Fruit fly (Drosophila melanogaster) whole organism, prepupa: ENCODE measurements around the gene U2af38.

Source experiments
- CG10669 ChIP-seq: fragments of 200-800 bp; sonication (Bioruptor generic); optimal IDR thresholded peaks from 3 replicates; lab custom pipeline; 2018; ENCODE audit warnings: missing biosample characterization, mild to moderate bottlenecking, missing genetic modification characterization, moderate library complexity
- CG11762 ChIP-seq: fragments of 200-800 bp; sonication (Bioruptor generic); optimal IDR thresholded peaks from 3 replicates; lab custom pipeline; 2016; ENCODE audit warnings: missing biosample characterization, missing genetic modification characterization; ENCODE audit not compliant: insufficient read depth
- CG15336 ChIP-seq: fragments of 200-800 bp; sonication (Bioruptor generic); IDR thresholded peaks from 2 replicates; pipeline ENCODE4 v1.3.6; 2022; ENCODE audit warnings: missing biosample characterization, missing genetic modification characterization
- CG1621 ChIP-seq: fragments of 200-800 bp; sonication (Bioruptor generic); optimal IDR thresholded peaks from 3 replicates; lab custom pipeline; 2018; ENCODE audit warnings: missing biosample characterization, mild to moderate bottlenecking, missing genetic modification characterization
- CG16779 ChIP-seq: fragments of 200-800 bp; sonication (Bioruptor generic); optimal IDR thresholded peaks from 3 replicates; lab custom pipeline; 2017; ENCODE audit warnings: missing biosample characterization, mild to moderate bottlenecking, missing genetic modification characterization
- CG31627 ChIP-seq: fragments of 200-800 bp; sonication (Bioruptor generic); optimal IDR thresholded peaks from 3 replicates; lab custom pipeline; 2016; ENCODE audit warnings: missing biosample characterization, missing genetic modification characterization
- CG32006 ChIP-seq: fragments of 200-800 bp; sonication (Bioruptor generic); optimal IDR thresholded peaks from 3 replicates; lab custom pipeline; 2017; ENCODE audit warnings: missing biosample characterization, mild to moderate bottlenecking, missing genetic modification characterization
- CG34406 ChIP-seq: fragments of 200-800 bp; sonication (Bioruptor generic); optimal IDR thresholded peaks from 3 replicates; lab custom pipeline; 2016; ENCODE audit warnings: missing biosample characterization, missing genetic modification characterization
- CG3919 ChIP-seq: fragments of 200-800 bp; sonication (Bioruptor generic); optimal IDR thresholded peaks from 3 replicates; lab custom pipeline; 2016; ENCODE audit warnings: missing biosample characterization, missing genetic modification characterization
- CG6163 ChIP-seq: fragments of 200-800 bp; sonication (Bioruptor generic); IDR thresholded peaks from 3 replicates; pipeline ENCODE4 v1.3.6; 2022; ENCODE audit warnings: missing biosample characterization, missing genetic modification characterization
- CG6276 ChIP-seq: fragments of 200-800 bp; sonication (Bioruptor generic); optimal IDR thresholded peaks from 2 replicates; lab custom pipeline; 2017; ENCODE audit warnings: missing biosample characterization, mild to moderate bottlenecking, missing genetic modification characterization
- CG6792 ChIP-seq: fragments of 200-800 bp; sonication (Bioruptor generic); optimal IDR thresholded peaks from 3 replicates; lab custom pipeline; 2016; ENCODE audit warnings: missing biosample characterization, missing genetic modification characterization
- CG6808 ChIP-seq: fragments of 200-800 bp; sonication (Bioruptor generic); optimal IDR thresholded peaks from 3 replicates; lab custom pipeline; 2017; ENCODE audit warnings: missing biosample characterization, missing genetic modification characterization, mild to moderate bottlenecking, moderate library complexity, missing genetic modification reagents
- CG7368 ChIP-seq: fragments of 200-800 bp; sonication (Bioruptor generic); optimal IDR thresholded peaks from 3 replicates; lab custom pipeline; 2016; ENCODE audit warnings: missing biosample characterization, missing genetic modification characterization
- CG8632 ChIP-seq: fragments of 200-800 bp; sonication (Bioruptor generic); optimal IDR thresholded peaks from 3 replicates; lab custom pipeline; 2016; ENCODE audit warnings: missing biosample characterization, missing genetic modification characterization
- CG9139 ChIP-seq: fragments of 200-800 bp; sonication (Bioruptor generic); optimal IDR thresholded peaks from 3 replicates; lab custom pipeline; 2017; ENCODE audit warnings: missing biosample characterization, mild to moderate bottlenecking, missing genetic modification characterization
- Eip75B ChIP-seq: fragments of 200-800 bp; sonication (Bioruptor generic); optimal IDR thresholded peaks from 3 replicates; lab custom pipeline; 2016; ENCODE audit warnings: missing biosample characterization, missing genetic modification characterization
- Eip78C ChIP-seq: fragments of 200-800 bp; sonication (Bioruptor generic); peaks from one replicate; lab custom pipeline; 2016; ENCODE audit warnings: missing biosample characterization, missing genetic modification characterization
- Ets21C ChIP-seq: fragments of 200-800 bp; sonication (Bioruptor generic); optimal IDR thresholded peaks from 3 replicates; lab custom pipeline; 2016; ENCODE audit warnings: missing biosample characterization, missing genetic modification characterization
- Ets96B ChIP-seq: fragments of 200-800 bp; optimal IDR thresholded peaks from 2 replicates; lab custom pipeline; 2019; ENCODE audit warnings: missing biosample characterization, mild to moderate bottlenecking, missing genetic modification characterization, moderate library complexity
- Hr38 ChIP-seq: sonication (Bioruptor generic); optimal IDR thresholded peaks from 2 replicates; lab custom pipeline; 2016; ENCODE audit warnings: missing biosample characterization, missing genetic modification characterization
- Hr39 ChIP-seq: fragments of 200-800 bp; sonication (Bioruptor generic); optimal IDR thresholded peaks from 2 replicates; lab custom pipeline; 2016; ENCODE audit warnings: missing biosample characterization, missing genetic modification characterization
- OdsH ChIP-seq: fragments of 200-800 bp; sonication (Bioruptor generic); optimal IDR thresholded peaks from 3 replicates; lab custom pipeline; 2016; ENCODE audit warnings: missing biosample characterization, missing genetic modification characterization
- Sox102F ChIP-seq: fragments of 200-800 bp; sonication (Bioruptor generic); optimal IDR thresholded peaks from 2 replicates; lab custom pipeline; 2016; ENCODE audit warnings: missing biosample characterization, mild to moderate bottlenecking, missing genetic modification characterization
- Sox14 ChIP-seq: fragments of 200-800 bp; sonication (Bioruptor generic); optimal IDR thresholded peaks from 3 replicates; lab custom pipeline; 2016; ENCODE audit warnings: missing biosample characterization, missing genetic modification characterization
- Sox15 ChIP-seq: fragments of 200-800 bp; sonication (Bioruptor generic); optimal IDR thresholded peaks from 3 replicates; lab custom pipeline; 2016; ENCODE audit warnings: missing biosample characterization, missing genetic modification characterization
- achi ChIP-seq: fragments of 200-800 bp; sonication (Bioruptor generic); optimal IDR thresholded peaks from 3 replicates; lab custom pipeline; 2016; ENCODE audit warnings: missing biosample characterization, missing genetic modification characterization
- acj6 ChIP-seq: fragments of 200-800 bp; sonication (Bioruptor generic); optimal IDR thresholded peaks from 3 replicates; lab custom pipeline; 2016; ENCODE audit warnings: missing biosample characterization, missing genetic modification characterization
- cyc ChIP-seq: fragments of 200-800 bp; sonication (Bioruptor generic); optimal IDR thresholded peaks from 3 replicates; lab custom pipeline; 2016; ENCODE audit warnings: missing biosample characterization, missing genetic modification characterization
- dsx ChIP-seq: fragments of 200-800 bp; optimal IDR thresholded peaks from 3 replicates; lab custom pipeline; 2019; ENCODE audit warnings: missing biosample characterization, mild to moderate bottlenecking, missing genetic modification characterization, moderate library complexity; ENCODE audit not compliant: poor library complexity, severe bottlenecking
- net ChIP-seq: fragments of 200-800 bp; sonication (Bioruptor generic); optimal IDR thresholded peaks from 3 replicates; lab custom pipeline; 2016; ENCODE audit warnings: missing biosample characterization, missing genetic modification characterization
- pdm3 ChIP-seq: fragments of 200-800 bp; sonication (Bioruptor generic); optimal IDR thresholded peaks from 3 replicates; lab custom pipeline; 2016; ENCODE audit warnings: missing biosample characterization, missing genetic modification characterization
- ss ChIP-seq, 2 experiments: fragments of 200-800 bp; sonication (Bioruptor generic); optimal IDR thresholded peaks; 2 replicates in 1 of 2; 3 replicates in 1 of 2; lab custom pipeline; 2017 to 2018; ENCODE audit warnings: mild to moderate bottlenecking in 2 of 2, missing biosample characterization in 2 of 2, missing genetic modification characterization in 2 of 2, moderate library complexity in 1 of 2
- svp ChIP-seq: fragments of 200-800 bp; sonication (Bioruptor generic); peaks from one replicate; lab custom pipeline; 2016; ENCODE audit warnings: missing biosample characterization, missing genetic modification characterization
- vri ChIP-seq: fragments of 200-800 bp; sonication (Bioruptor generic); optimal IDR thresholded peaks from 3 replicates; lab custom pipeline; 2016; ENCODE audit warnings: missing biosample characterization, mild to moderate bottlenecking, missing genetic modification characterization

U2af38 gene

DNA sequence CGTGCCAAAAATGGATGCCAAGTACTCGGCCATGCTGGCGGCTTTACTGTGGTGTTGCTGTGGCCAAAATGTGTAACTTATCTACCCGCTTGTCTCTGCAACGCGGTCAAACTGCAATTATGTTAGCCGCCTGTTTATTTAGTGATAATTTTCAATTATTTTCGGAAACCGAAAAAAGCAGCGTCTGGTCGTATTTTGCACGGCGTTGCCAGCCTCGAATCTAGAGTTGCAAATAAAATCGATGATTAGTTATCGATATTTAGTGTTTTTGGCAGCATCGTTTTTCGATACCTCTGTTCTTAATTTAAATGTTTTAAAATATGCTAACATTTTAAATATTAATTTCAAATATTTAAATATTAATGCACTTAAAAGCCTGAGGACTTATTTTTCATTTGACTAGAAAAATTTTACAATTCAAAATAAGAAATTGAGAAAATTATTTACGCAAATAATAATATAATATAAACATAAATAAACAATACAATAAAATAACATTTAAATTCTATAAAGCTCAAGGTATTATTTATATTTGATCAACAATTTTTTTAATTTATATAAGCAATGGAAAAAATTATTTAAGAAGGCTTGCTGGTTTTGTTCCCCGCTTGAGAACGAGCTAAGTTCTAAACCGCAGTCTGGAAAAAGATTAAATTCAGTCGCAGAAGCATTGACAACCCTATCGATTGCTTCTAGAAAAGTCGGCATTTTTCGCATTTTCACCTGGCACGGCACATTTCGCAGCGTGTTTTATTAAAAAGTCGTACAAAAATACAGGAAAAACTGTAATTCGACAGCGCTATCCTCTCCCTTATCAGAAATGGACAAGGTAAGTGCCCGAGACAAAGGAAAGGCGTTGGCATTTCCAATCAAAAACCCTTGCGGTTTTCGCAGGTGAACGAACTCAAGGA lies at the start of gene U2af38, which contains the start of gene Stip1:
U2af38 (minus strand) TSS at position 230 of the 911 bp plus-strand sequence.
Stip1 (plus strand) TSS at position 671 of the 911 bp plus-strand sequence.
- TF ChIP-seq ss (GFP tag; optimal IDR thresholded peaks at IDR 0.05; lab: Kevin White, UChicago) = peak in 1 of 2 experiments; percentile 12
- peak; percentile 3 for TF ChIP-seq CG31627 (GFP tag; lab: Kevin White, UChicago)
- TF ChIP-seq Eip78C (GFP tag; lab: Kevin White, UChicago) = peak; percentile 64
- peak; percentile 9 for TF ChIP-seq acj6 (GFP tag; lab: Kevin White, UChicago)
- peak; percentile 20 for TF ChIP-seq Sox14 (GFP tag; lab: Kevin White, UChicago)
- no peak for TF ChIP-seq CG34406 (GFP tag; lab: Kevin White, UChicago)

DNA sequence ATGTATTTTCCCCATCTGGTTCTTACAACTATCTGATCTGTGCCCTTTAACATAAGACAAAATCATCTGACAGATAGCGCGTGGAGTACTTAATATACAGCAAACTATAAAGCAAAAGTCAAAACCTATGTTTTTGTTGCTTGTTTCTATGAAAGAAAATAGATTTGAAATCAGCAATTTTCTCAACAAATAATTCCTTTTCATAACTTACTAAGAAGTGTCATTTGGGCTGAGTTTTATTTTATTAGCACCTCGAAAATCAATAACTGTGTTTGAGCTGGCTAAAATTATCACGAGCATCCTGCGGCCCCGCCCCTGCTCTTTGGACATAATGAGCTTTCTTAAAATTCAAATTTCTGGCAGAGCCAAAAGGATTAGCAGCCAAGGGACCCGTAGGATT lies 37.8 kb upstream of the U2af38 start, which contains the start of gene CG31921:
CG31921 (minus strand) TSS at position 101 of the 400 bp plus-strand sequence.
- TF ChIP-seq OdsH (GFP tag; lab: Kevin White, UChicago) (no peak), net (GFP tag; lab: Kevin White, UChicago) (no peak), Ets96B (no peak), vri (no peak), CG7368 (GFP tag; lab: Kevin White, UChicago) (no peak), CG10669 (GFP tag; lab: Kevin White, UChicago) (no peak), ss (GFP tag; optimal IDR thresholded peaks at IDR 0.05; lab: Kevin White, UChicago) (no peak), Eip75B (GFP tag; lab: Kevin White, UChicago) (no peak), Sox102F (no peak), CG3919 (GFP tag; lab: Kevin White, UChicago) (no peak), CG31627 (GFP tag; lab: Kevin White, UChicago) (no peak), CG1621 (tag; lab: Kevin White, UChicago) (no peak), CG6276 (GFP tag; lab: Kevin White, UChicago) (no peak), dsx (GFP tag; lab: Kevin White, UChicago) (no peak), pdm3 (GFP tag; lab: Kevin White, UChicago) (no peak), CG6163 (GFP tag; lab: Robert Waterston, UW) (no peak)

dm6 chr2L:329661-330060 lies 35.2 kb upstream of the U2af38 start, which contains the start of gene CG43755:
Gene CG43755, minus strand, starts transcription at chr2L:329761.
- TF ChIP-seq CG6808 (GFP tag; lab: Kevin White, UChicago) = no peak
- TF ChIP-seq Hr39 (GFP tag; lab: Kevin White, UChicago) = no peak
- TF ChIP-seq CG3919 (GFP tag; lab: Kevin White, UChicago) = no peak
- no peak for TF ChIP-seq Ets21C (GFP tag; lab: Kevin White, UChicago)
- no peak for TF ChIP-seq CG11762 (GFP tag; lab: Kevin White, UChicago)
- TF ChIP-seq cyc (GFP tag; lab: Kevin White, UChicago) = no peak
- no peak for TF ChIP-seq CG15336
- TF ChIP-seq Sox14 (GFP tag; lab: Kevin White, UChicago) = no peak
- TF ChIP-seq CG16779 (tag; lab: Kevin White, UChicago) = no peak
- no peak for TF ChIP-seq achi (GFP tag; lab: Kevin White, UChicago)
- TF ChIP-seq CG32006 (GFP tag; lab: Kevin White, UChicago) = no peak
- no peak for TF ChIP-seq vri
- no peak for TF ChIP-seq CG6163 (GFP tag; lab: Robert Waterston, UW)
- no peak for TF ChIP-seq svp (GFP tag; lab: Kevin White, UChicago)
- TF ChIP-seq CG1621 (tag; lab: Kevin White, UChicago) = no peak
- no peak for TF ChIP-seq OdsH (GFP tag; lab: Kevin White, UChicago)

DNA sequence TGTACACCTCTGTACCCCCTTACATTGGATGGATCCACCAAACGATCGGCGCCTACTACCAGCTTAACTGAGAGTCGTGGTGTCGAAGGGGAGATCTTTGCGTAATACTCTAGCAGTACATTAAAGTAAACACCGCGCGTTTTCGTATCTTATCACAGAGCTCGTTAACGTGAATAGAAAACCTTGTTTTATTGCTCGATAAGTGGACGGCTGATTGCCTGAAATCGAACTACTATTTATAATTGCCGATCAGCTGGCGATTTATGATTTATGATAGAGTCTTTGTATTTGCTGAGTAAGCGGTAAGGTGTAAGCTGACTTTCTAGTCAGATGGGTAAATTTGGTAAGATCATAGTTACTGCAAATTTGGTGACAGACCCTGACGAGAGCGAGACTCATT lies 28.4 kb upstream of the U2af38 start:
- TF ChIP-seq CG11762 (GFP tag; lab: Kevin White, UChicago) = no peak
- no peak for TF ChIP-seq CG9139 (GFP tag; lab: Kevin White, UChicago)
- no peak for TF ChIP-seq Ets96B
- no peak for TF ChIP-seq vri
- no peak for TF ChIP-seq Hr38 (GFP tag; lab: Kevin White, UChicago)
- no peak for TF ChIP-seq pdm3 (GFP tag; lab: Kevin White, UChicago)
- no peak for TF ChIP-seq dsx (GFP tag; lab: Kevin White, UChicago)
- TF ChIP-seq CG7368 (GFP tag; lab: Kevin White, UChicago) = no peak
- TF ChIP-seq CG6792 (GFP tag; lab: Kevin White, UChicago) = no peak
- no peak for TF ChIP-seq Sox15
- no peak for TF ChIP-seq CG8632 (GFP tag; lab: Kevin White, UChicago)
